Fruit fly (Drosophila melanogaster) whole organism, embryonic: ENCODE data around the gene alpha-Man-IIb.

Experiments
- CG10147 ChIP-seq: fragments of 200-800 bp; sonication (Bioruptor generic); optimal IDR thresholded peaks from 2 replicates; lab custom pipeline; 2019; ENCODE audit warnings: missing biosample characterization, mild to moderate bottlenecking, missing genetic modification characterization, moderate library complexity
- CG1024 ChIP-seq: fragments of 200-800 bp; sonication (Bioruptor generic); IDR thresholded peaks from 2 replicates; pipeline ENCODE4 v1.3.6; 2022; ENCODE audit warnings: missing biosample characterization, missing genetic modification characterization
- CG12236 ChIP-seq: fragments of 200-800 bp; sonication (Bioruptor generic); optimal IDR thresholded peaks from 2 replicates; lab custom pipeline; 2016; ENCODE audit warnings: missing biosample characterization, missing genetic modification characterization
- CG13296 ChIP-seq: fragments of 200-800 bp; sonication (Bioruptor generic); optimal IDR thresholded peaks from 3 replicates; lab custom pipeline; 2018; ENCODE audit warnings: missing biosample characterization, mild to moderate bottlenecking, missing genetic modification characterization
- CG14860 ChIP-seq: fragments of 200-800 bp; sonication (Bioruptor generic); IDR thresholded peaks from 3 replicates; pipeline ENCODE4 v1.3.6; 2022; ENCODE audit warnings: missing biosample characterization, missing genetic modification characterization; ENCODE audit not compliant: partially characterized antibody
- CG15514 ChIP-seq: fragments of 200-800 bp; sonication (Bioruptor generic); optimal IDR thresholded peaks from 3 replicates; lab custom pipeline; 2017; ENCODE audit warnings: missing biosample characterization, missing genetic modification characterization, mild to moderate bottlenecking, moderate library complexity, missing genetic modification reagents
- CG17328 ChIP-seq: fragments of 200-800 bp; sonication (Bioruptor generic); IDR thresholded peaks from 2 replicates; pipeline ENCODE4 v1.3.6; 2022; ENCODE audit warnings: missing biosample characterization, missing genetic modification characterization
- CG17361 ChIP-seq: fragments of 200-800 bp; sonication (Bioruptor generic); IDR thresholded peaks from 3 replicates; pipeline ENCODE4 v1.3.6; 2022; ENCODE audit warnings: missing biosample characterization, missing genetic modification characterization
- CG2678 ChIP-seq: fragments of 200-800 bp; sonication (Bioruptor generic); optimal IDR thresholded peaks from 3 replicates; lab custom pipeline; 2019; ENCODE audit warnings: missing biosample characterization, mild to moderate bottlenecking, missing genetic modification characterization, moderate library complexity
- CG30020 ChIP-seq: fragments of 200-800 bp; optimal IDR thresholded peaks from 2 replicates; lab custom pipeline; 2019; ENCODE audit warnings: missing biosample characterization, mild to moderate bottlenecking, missing genetic modification characterization, moderate library complexity
- CG31441 ChIP-seq: fragments of 200-800 bp; sonication (Bioruptor generic); IDR thresholded peaks from 2 replicates; pipeline ENCODE4 v1.3.6; 2022; ENCODE audit warnings: missing biosample characterization, missing genetic modification characterization
- CG3838 ChIP-seq: fragments of 200-800 bp; sonication (Bioruptor generic); optimal IDR thresholded peaks from 3 replicates; lab custom pipeline; 2016; ENCODE audit warnings: missing biosample characterization, missing genetic modification characterization
- CG4854 ChIP-seq: fragments of 200-800 bp; sonication (Bioruptor generic); optimal IDR thresholded peaks from 2 replicates; lab custom pipeline; 2016; ENCODE audit warnings: missing biosample characterization, missing genetic modification characterization, inconsistent platforms
- CG6813 ChIP-seq: fragments of 200-800 bp; sonication (Bioruptor generic); optimal IDR thresholded peaks from 2 replicates; lab custom pipeline; 2017; ENCODE audit warnings: missing biosample characterization, missing genetic modification characterization, mild to moderate bottlenecking, moderate library complexity, missing genetic modification reagents
- CG7372 ChIP-seq: fragments of 200-800 bp; sonication (Bioruptor generic); IDR thresholded peaks from 2 replicates; pipeline ENCODE4 v1.3.6; 2022; ENCODE audit warnings: missing biosample characterization, missing genetic modification characterization
- CG7987 ChIP-seq: fragments of 200-800 bp; sonication (Bioruptor generic); optimal IDR thresholded peaks from 2 replicates; lab custom pipeline; 2018; ENCODE audit warnings: missing biosample characterization, mild to moderate bottlenecking, missing genetic modification characterization, moderate library complexity
- CG8089 ChIP-seq: fragments of 200-800 bp; sonication (Bioruptor generic); optimal IDR thresholded peaks from 3 replicates; lab custom pipeline; 2016; ENCODE audit warnings: missing biosample characterization, missing genetic modification characterization
- CG8944 ChIP-seq: fragments of 200-800 bp; sonication (Bioruptor generic); optimal IDR thresholded peaks from 3 replicates; lab custom pipeline; 2016; ENCODE audit warnings: missing biosample characterization, missing genetic modification characterization
- CG9215 ChIP-seq: fragments of 200-800 bp; sonication (Bioruptor generic); IDR thresholded peaks from 2 replicates; pipeline ENCODE4 v1.3.6; 2022; ENCODE audit warnings: missing biosample characterization, missing genetic modification characterization
- Camta ChIP-seq: fragments of 200-800 bp; sonication (Bioruptor generic); optimal IDR thresholded peaks from 2 replicates; lab custom pipeline; 2016; ENCODE audit warnings: missing biosample characterization, missing genetic modification characterization
- CoRest ChIP-seq: fragments of 200-800 bp; sonication (Bioruptor generic); optimal IDR thresholded peaks from 3 replicates; lab custom pipeline; 2018; ENCODE audit warnings: missing biosample characterization, mild to moderate bottlenecking, missing genetic modification characterization, moderate library complexity
- Deaf1 ChIP-seq: fragments of 200-800 bp; optimal IDR thresholded peaks from 3 replicates; lab custom pipeline; 2019; ENCODE audit warnings: missing biosample characterization, mild to moderate bottlenecking, missing genetic modification characterization, moderate library complexity
- Dek ChIP-seq: fragments of 200-800 bp; sonication (Bioruptor generic); optimal IDR thresholded peaks from 3 replicates; lab custom pipeline; 2019; ENCODE audit warnings: missing biosample characterization, mild to moderate bottlenecking, missing genetic modification characterization, moderate library complexity
- E2f2 ChIP-seq: fragments of 200-800 bp; sonication (Bioruptor generic); IDR thresholded peaks from 2 replicates; pipeline ENCODE4 v1.3.6; 2022; ENCODE audit warnings: missing biosample characterization, missing genetic modification characterization
- Eip74EF ChIP-seq, 2 experiments: fragments of 200-800 bp in 1 of 2; fragments of >200 bp in 1 of 2; sonication (Bioruptor generic) in 1 of 2; optimal IDR thresholded peaks; 2 replicates each; lab custom pipeline; 2017 to 2019; ENCODE audit warnings: missing biosample characterization in 2 of 2, missing genetic modification characterization in 2 of 2, mild to moderate bottlenecking in 1 of 2, moderate library complexity in 1 of 2
- Hey ChIP-seq: fragments of 200-800 bp; sonication (Bioruptor generic); optimal IDR thresholded peaks from 3 replicates; lab custom pipeline; 2018; ENCODE audit warnings: missing biosample characterization, mild to moderate bottlenecking, missing genetic modification characterization
- MBD-R2 ChIP-seq: fragments of 200-800 bp; sonication (Bioruptor generic); IDR thresholded peaks from 2 replicates; pipeline ENCODE4 v1.3.6; 2022; ENCODE audit warnings: missing biosample characterization, missing genetic modification characterization
- Max ChIP-seq: fragments of 200-800 bp; sonication (Bioruptor generic); optimal IDR thresholded peaks from 2 replicates; lab custom pipeline; 2016; ENCODE audit warnings: missing biosample characterization, mild to moderate bottlenecking, missing genetic modification characterization
- NK7.1 ChIP-seq: fragments of 200-800 bp; sonication (Bioruptor generic); optimal IDR thresholded peaks from 3 replicates; lab custom pipeline; 2016; ENCODE audit warnings: missing biosample characterization, missing genetic modification characterization
- Oaz ChIP-seq: fragments of 200-800 bp; sonication (Bioruptor generic); IDR thresholded peaks from 2 replicates; pipeline ENCODE4 v1.3.6; 2022; ENCODE audit warnings: missing biosample characterization, missing genetic modification characterization
- Pdp1 ChIP-seq, 2 experiments: fragments of 200-800 bp; sonication (Bioruptor generic); optimal IDR thresholded peaks; 3 replicates each; lab custom pipeline; 2016; ENCODE audit warnings: missing biosample characterization in 2 of 2, missing genetic modification characterization in 2 of 2, mild to moderate bottlenecking in 1 of 2, moderate library complexity in 1 of 2
- Ravus ChIP-seq: fragments of 200-800 bp; sonication (Bioruptor generic); IDR thresholded peaks from 2 replicates; pipeline ENCODE4 v1.3.6; 2022; ENCODE audit warnings: missing biosample characterization, missing genetic modification characterization
- Ssrp ChIP-seq: fragments of 200-800 bp; sonication (Bioruptor generic); optimal IDR thresholded peaks from 2 replicates; lab custom pipeline; 2018; ENCODE audit warnings: missing biosample characterization, mild to moderate bottlenecking, missing genetic modification characterization, moderate library complexity
- YL-1 ChIP-seq: fragments of 200-800 bp; sonication (Bioruptor generic); optimal IDR thresholded peaks from 3 replicates; lab custom pipeline; 2017; ENCODE audit warnings: missing biosample characterization, mild to moderate bottlenecking, missing genetic modification characterization
- croc ChIP-seq: fragments of 200-800 bp; sonication (Bioruptor generic); conservative IDR thresholded peaks from 3 replicates; pipeline ENCODE4 v1.3.6; 2022; ENCODE audit warnings: missing biosample characterization, missing genetic modification characterization
- dmrt99B ChIP-seq: fragments of 200-800 bp; sonication (Bioruptor generic); optimal IDR thresholded peaks from 2 replicates; lab custom pipeline; 2018; ENCODE audit warnings: missing biosample characterization, mild to moderate bottlenecking, missing genetic modification characterization, moderate library complexity
- gfzf ChIP-seq: fragments of 200-800 bp; sonication (Bioruptor generic); optimal IDR thresholded peaks from 2 replicates; lab custom pipeline; 2016; ENCODE audit warnings: missing biosample characterization, mild to moderate bottlenecking, missing genetic modification characterization, moderate library complexity
- jing ChIP-seq: fragments of 200-800 bp; sonication (Bioruptor generic); optimal IDR thresholded peaks from 2 replicates; lab custom pipeline; 2018; ENCODE audit warnings: missing biosample characterization, mild to moderate bottlenecking, missing genetic modification characterization
- kay ChIP-seq: fragments of 200-800 bp; sonication (Bioruptor generic); optimal IDR thresholded peaks from 2 replicates; lab custom pipeline; 2016; ENCODE audit warnings: missing biosample characterization, missing genetic modification characterization
- pan ChIP-seq, 4 experiments: fragments of >200 bp in 3 of 4; fragments of 200-800 bp in 1 of 4; sonication (Bioruptor generic) in 1 of 4; optimal IDR thresholded peaks in 3 of 4; IDR thresholded peaks in 1 of 4; 2 replicates each; pipeline versions ENCODE4 v1.3.6 to Lab custom; 2017 to 2022; ENCODE audit warnings: missing biosample characterization in 2 of 4, missing genetic modification characterization in 2 of 4, mixed read lengths in 1 of 4
- pb ChIP-seq: fragments of 200-800 bp; sonication (Bioruptor generic); optimal IDR thresholded peaks from 3 replicates; lab custom pipeline; 2016; ENCODE audit warnings: missing biosample characterization, missing genetic modification characterization
- pzg ChIP-seq: fragments of 200-800 bp; sonication (Bioruptor generic); optimal IDR thresholded peaks from 3 replicates; lab custom pipeline; 2018; ENCODE audit warnings: missing biosample characterization, mild to moderate bottlenecking, missing genetic modification characterization, moderate library complexity
- ro ChIP-seq: fragments of 200-800 bp; sonication (Bioruptor generic); IDR thresholded peaks from 2 replicates; pipeline ENCODE4 v1.3.6; 2022; ENCODE audit warnings: missing biosample characterization, missing genetic modification characterization
- sc ChIP-seq, 3 experiments: fragments of >200 bp in 2 of 3; fragments of 200-800 bp in 1 of 3; sonication (Bioruptor generic) in 1 of 3; optimal IDR thresholded peaks; 2 replicates in 2 of 3; 3 replicates in 1 of 3; lab custom pipeline; 2017; ENCODE audit warnings: mild to moderate bottlenecking in 1 of 3, missing biosample characterization in 1 of 3, missing genetic modification characterization in 1 of 3, missing genetic modification reagents in 1 of 3
- sens ChIP-seq: fragments of 200-800 bp; sonication (Bioruptor generic); peaks from one replicate; lab custom pipeline; 2016; ENCODE audit warnings: missing biosample characterization, missing genetic modification characterization
- trem ChIP-seq: fragments of 200-800 bp; optimal IDR thresholded peaks from 3 replicates; lab custom pipeline; 2019; ENCODE audit warnings: missing biosample characterization, mild to moderate bottlenecking, missing genetic modification characterization, moderate library complexity
- ttk ChIP-seq: fragments of 200-800 bp; sonication (Bioruptor generic); IDR thresholded peaks from 2 replicates; pipeline ENCODE4 v2.1.2; 2022; ENCODE audit warnings: missing biosample characterization, missing genetic modification characterization

The alpha-Man-IIb gene

dm6 chr3R:15803502-15804461 lies at the start of gene alpha-Man-IIb (continued):
- TF ChIP-seq CG17361 (GFP tag; lab: Robert Waterston, UW) (peak; percentile 43; the same call in 2 of the 3 replicates), CG6813 (GFP tag; lab: Kevin White, UChicago) (no peak), NK7.1 (GFP tag; lab: Kevin White, UChicago) (no peak), pzg (peak; percentile 75), CG13296 (GFP tag; lab: Kevin White, UChicago) (no peak), CG12236 (GFP tag; lab: Kevin White, UChicago) (no peak), Oaz (GFP tag; lab: Robert Waterston, UW) (no peak), YL-1 (peak; percentile 4), CG9215 (GFP tag; lab: Robert Waterston, UW) (no peak), Eip74EF (GFP tag; optimal IDR thresholded peaks at IDR 0.05; lab: Kevin White, UChicago) (no peak), sc (optimal IDR thresholded peaks at IDR 0.05; lab: Kevin White, UChicago) (no peak), sc (GFP tag; optimal IDR thresholded peaks at IDR 0.05; lab: Kevin White, UChicago) (no peak), CG8944 (GFP tag; lab: Kevin White, UChicago) (no peak), Ssrp (no peak), MBD-R2 (GFP tag; lab: Robert Waterston, UW) (peak; percentile 43; the same call in 1 of the 2 replicates), Max (peak; percentile 40), kay (GFP tag; lab: Kevin White, UChicago) (peak; percentile 33), CG7372 (GFP tag; lab: Robert Waterston, UW) (no peak), jing (no peak), CG2678 (tag; lab: Kevin White, UChicago) (no peak), gfzf (GFP tag; lab: Kevin White, UChicago) (peak; percentile 84), pan (optimal IDR thresholded peaks at IDR 0.05; lab: Kevin White, UChicago) (no peak), pan (GFP tag; optimal IDR thresholded peaks at IDR 0.05 in 1 of 2, IDR thresholded peaks at IDR 0.05 in 1 of 2) (peak in 1 of 2 experiments; percentile 48), dmrt99B (tag; lab: Kevin White, UChicago) (no peak), Deaf1 (tag; lab: Kevin White, UChicago) (peak; percentile 60), CG7987 (peak; percentile 34), CG1024 (peak; percentile 48), ttk (no peak), E2f2 (peak; percentile 93), CG3838 (no peak), CG31441 (GFP tag; lab: Robert Waterston, UW) (peak; percentile 30; the same call in 1 of the 2 replicates), ro (GFP tag; lab: Robert Waterston, UW) (no peak), CG17328 (GFP tag; lab: Robert Waterston, UW) (no peak), Pdp1 (GFP tag; optimal IDR thresholded peaks at IDR 0.05; lab: Kevin White, UChicago) (peak; percentile 22), CoRest (tag; lab: Kevin White, UChicago) (peak; percentile 34), Camta (GFP tag; lab: Kevin White, UChicago) (peak; percentile 22), Ravus (GFP tag; lab: Robert Waterston, UW) (no peak), sens (GFP tag; lab: Kevin White, UChicago) (peak; percentile 81), CG15514 (GFP tag; lab: Kevin White, UChicago) (peak; percentile 62), Hey (no peak), CG30020 (peak; percentile 25), CG4854 (no peak), CG10147 (GFP tag; lab: Kevin White, UChicago) (no peak), croc (no peak), CG8089 (GFP tag; lab: Kevin White, UChicago) (no peak), Dek (tag; lab: Kevin White, UChicago) (peak; percentile 51), pb (no peak), CG14860 (GFP tag; lab: Robert Waterston, UW) (peak; percentile 62; the same call in 2 of the 3 replicates), trem (tag; lab: Kevin White, UChicago) (peak; percentile 50)
